Fruit fly (Drosophila melanogaster): ENCODE data around the gene Oct-TyrR.

- no peak for TF ChIP-seq CG8478 (optimal IDR thresholded peaks at IDR 0.05)
- TF ChIP-seq CTCF (optimal IDR thresholded peaks at IDR 0.05), result no peak
These were observed 18.5 kb downstream of the Oct-TyrR start for dm6 chr3L:22053343-22053742.

All from S2 (cell line).